Worm (Caenorhabditis elegans): ENCODE measurements around the gene C04A11.1.

The C04A11.1 gene

DNA sequence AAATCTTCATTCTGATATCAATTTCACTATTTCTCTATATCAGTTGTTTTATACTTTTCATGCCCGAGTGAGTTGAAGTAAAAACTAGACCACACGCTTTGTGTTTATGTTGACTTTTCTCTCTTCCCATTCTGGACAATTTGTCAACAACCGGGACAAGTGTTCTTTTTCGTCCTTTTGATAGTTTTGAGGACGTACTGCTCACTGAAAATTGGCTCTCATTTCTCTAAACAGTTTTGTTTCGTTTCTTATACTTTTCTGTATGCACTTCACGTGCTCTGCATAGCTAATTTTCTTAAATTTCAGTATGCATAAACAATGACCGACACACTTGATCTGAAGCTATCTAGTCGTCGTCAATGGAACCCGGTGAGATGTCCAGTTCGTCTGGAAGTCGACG lies 27.3 kb downstream of the C04A11.1 start, which contains the start of gene adm-2:
TSS of gene adm-2 (plus strand) at position 301 of the 400 bp plus-strand sequence.
- TF ChIP-seq nhr-28 (tag; optimal IDR thresholded peaks at IDR 0.05) (no peak), lin-15B (tag; optimal IDR thresholded peaks at IDR 0.05) (no peak), ceh-82 (tag; optimal IDR thresholded peaks at IDR 0.05) (no peak), pha-4 (tag; optimal IDR thresholded peaks at IDR 0.05) (peak; percentile 85), egl-27 (tag; optimal IDR thresholded peaks at IDR 0.05) (no peak)

DNA sequence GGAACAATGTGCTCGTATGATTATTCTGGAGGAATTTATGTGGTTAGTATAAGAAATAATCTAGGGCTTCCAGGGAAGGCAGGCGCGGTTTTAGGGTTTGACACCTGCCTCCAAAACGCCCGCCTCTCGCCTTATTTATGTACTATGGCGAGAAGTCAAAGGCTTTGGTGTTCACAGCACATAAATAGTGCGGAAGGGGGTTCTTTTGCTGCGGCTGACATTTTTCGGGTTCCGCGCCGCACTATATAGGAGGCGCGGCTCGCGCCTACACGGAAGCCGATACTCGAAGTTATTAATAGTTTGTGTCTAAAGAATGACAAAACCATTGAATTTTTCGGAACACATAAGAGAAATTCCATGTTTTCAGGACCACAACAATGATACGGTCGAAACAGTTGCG lies 30.0 kb downstream of the C04A11.1 start:
- TF ChIP-seq ama-1 (optimal IDR thresholded peaks at IDR 0.05) (no peak), ztf-11 (tag; optimal IDR thresholded peaks at IDR 0.05) (no peak), sea-2 (GFP tag; optimal IDR thresholded peaks at IDR 0.05) (no peak), pha-4 (tag; optimal IDR thresholded peaks at IDR 0.05) (no peak), snpc-4 (tag; optimal IDR thresholded peaks at IDR 0.05) (peak; percentile 60), lin-39 (tag; optimal IDR thresholded peaks at IDR 0.05) (no peak)

DNA sequence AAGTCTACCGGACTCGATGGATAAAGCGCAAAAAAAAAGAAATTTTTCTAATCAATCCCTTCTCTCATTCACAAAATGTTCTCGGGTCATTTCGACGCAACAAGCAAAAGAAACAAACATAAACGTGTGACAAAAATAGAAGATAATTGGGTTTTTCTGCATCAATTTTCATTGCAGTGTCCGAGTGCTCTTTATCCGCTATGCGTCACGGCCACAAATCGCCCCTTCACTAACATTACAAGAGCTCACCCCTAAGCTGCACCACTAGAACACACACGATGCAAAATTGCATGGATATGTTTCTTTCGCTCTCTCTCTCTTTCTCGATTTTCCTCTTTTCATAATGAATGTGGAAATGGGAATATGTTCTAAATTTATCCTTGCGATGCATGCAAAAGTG lies 35.8 kb downstream of the C04A11.1 start:
- TF ChIP-seq pha-4 (tag; optimal IDR thresholded peaks at IDR 0.05) (no peak), zag-1 (tag; optimal IDR thresholded peaks at IDR 0.05) (no peak), lin-15B (tag; optimal IDR thresholded peaks at IDR 0.05) (no peak), ZK546.5 (tag; optimal IDR thresholded peaks at IDR 0.05) (no peak), jun-1 (tag; optimal IDR thresholded peaks at IDR 0.05) (no peak), unc-62 (GFP tag; optimal IDR thresholded peaks at IDR 0.05) (no peak), nhr-237 (tag; optimal IDR thresholded peaks at IDR 0.05) (no peak), egl-5 (tag; optimal IDR thresholded peaks at IDR 0.05) (no peak), nhr-12 (tag; optimal IDR thresholded peaks at IDR 0.05) (no peak), fkh-10 (GFP tag; optimal IDR thresholded peaks at IDR 0.05) (no peak), aly-2 (tag; optimal IDR thresholded peaks at IDR 0.05) (no peak), nfya-1 (tag; optimal IDR thresholded peaks at IDR 0.05; ENCODE audit: insufficient read depth) (no peak), unc-39 (tag; optimal IDR thresholded peaks at IDR 0.05) (no peak), lsy-12 (tag; optimal IDR thresholded peaks at IDR 0.05) (no peak), ceh-82 (tag; optimal IDR thresholded peaks at IDR 0.05) (no peak), nhr-76 (tag; optimal IDR thresholded peaks at IDR 0.05) (no peak), ceh-16 (tag; optimal IDR thresholded peaks at IDR 0.05) (no peak), eor-1 (tag; optimal IDR thresholded peaks at IDR 0.05) (no peak), elt-2 (tag; optimal IDR thresholded peaks at IDR 0.05) (no peak), nhr-43 (tag; optimal IDR thresholded peaks at IDR 0.05; ENCODE audit: poor library complexity, severe bottlenecking) (no peak)

DNA sequence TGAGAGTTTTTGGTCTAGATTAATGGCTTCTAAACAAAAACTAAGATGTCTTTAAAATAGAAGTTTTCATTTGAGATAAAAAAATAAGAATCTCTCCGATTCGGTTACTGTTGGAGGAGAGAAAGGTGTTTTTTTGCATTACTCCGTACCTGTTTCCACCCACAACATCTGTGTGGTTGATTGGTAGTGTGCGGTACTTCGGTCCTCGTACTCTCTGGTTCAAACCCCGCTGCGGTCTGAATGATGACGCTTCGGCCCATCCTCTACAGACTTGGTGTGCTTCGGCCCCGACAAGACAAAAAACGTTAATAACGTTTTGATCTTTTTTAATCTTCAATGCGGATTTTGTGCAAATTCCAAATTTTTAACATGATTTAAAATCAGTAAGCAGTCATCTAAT lies 37.2 kb downstream of the C04A11.1 start:
- TF ChIP-seq fos-1 (tag; optimal IDR thresholded peaks at IDR 0.05): no peak
- TF ChIP-seq mml-1 (tag; optimal IDR thresholded peaks at IDR 0.05): no peak
- TF ChIP-seq nhr-23 (tag; optimal IDR thresholded peaks at IDR 0.05): no peak
- no peak for TF ChIP-seq lsy-12 (tag; optimal IDR thresholded peaks at IDR 0.05)
- no peak for TF ChIP-seq nfya-1 (tag; optimal IDR thresholded peaks at IDR 0.05; ENCODE audit: insufficient read depth)
- TF ChIP-seq elt-2 (tag; optimal IDR thresholded peaks at IDR 0.05): no peak
- no peak for TF ChIP-seq ceh-82 (tag; optimal IDR thresholded peaks at IDR 0.05)

DNA sequence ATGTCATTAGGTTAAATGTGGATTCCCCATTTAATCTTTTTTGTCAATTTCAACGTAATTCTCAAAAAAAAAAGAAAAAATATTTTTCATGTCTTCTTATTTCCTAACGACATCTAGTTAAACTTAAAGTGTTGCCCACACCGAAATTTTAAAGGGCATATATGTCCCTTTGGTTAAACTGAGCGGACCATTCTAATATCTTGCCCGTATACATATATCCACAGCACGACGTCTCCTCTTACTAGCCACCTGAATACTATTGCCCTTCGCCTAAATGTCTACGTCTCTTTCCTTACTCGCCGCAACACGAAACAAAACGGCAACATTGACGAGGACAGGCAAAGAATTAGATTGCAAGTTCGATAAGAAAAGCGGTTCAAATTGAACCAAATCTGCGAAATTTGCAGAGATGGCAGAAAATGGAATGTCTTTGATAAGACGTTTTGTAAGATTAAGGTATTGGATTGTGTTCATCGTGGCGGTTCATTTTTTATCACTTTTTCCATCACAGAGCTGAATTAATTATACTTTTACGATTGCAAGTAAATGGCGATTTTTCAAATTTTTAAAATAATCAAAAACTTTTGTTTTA lies 40.4 kb downstream of the C04A11.1 start:
- TF ChIP-seq nhr-76 (tag; optimal IDR thresholded peaks at IDR 0.05): peak; percentile 93
- TF ChIP-seq mdl-1 (tag; optimal IDR thresholded peaks at IDR 0.05): peak; percentile 82
- TF ChIP-seq nhr-12 (tag; optimal IDR thresholded peaks at IDR 0.05): peak; percentile 53
- TF ChIP-seq ceh-28 (tag; optimal IDR thresholded peaks at IDR 0.05): peak; percentile 99
- TF ChIP-seq elt-1 (tag; optimal IDR thresholded peaks at IDR 0.05): peak; percentile 88
- peak; percentile 99 for TF ChIP-seq ceh-82 (tag; optimal IDR thresholded peaks at IDR 0.05)
- TF ChIP-seq ama-1 (optimal IDR thresholded peaks at IDR 0.05): peak; percentile 46
- TF ChIP-seq nhr-77 (tag; optimal IDR thresholded peaks at IDR 0.05): peak; percentile 99
- TF ChIP-seq nhr-25 (tag; optimal IDR thresholded peaks at IDR 0.05): peak; percentile 99
- TF ChIP-seq unc-62 (GFP tag; optimal IDR thresholded peaks at IDR 0.05): peak; percentile 96
- TF ChIP-seq ceh-9 (tag; optimal IDR thresholded peaks at IDR 0.05): peak; percentile 92
- peak; percentile 85 for TF ChIP-seq nhr-28 (tag; optimal IDR thresholded peaks at IDR 0.05)
- peak; percentile 99 for TF ChIP-seq nhr-23 (tag; optimal IDR thresholded peaks at IDR 0.05)
- no peak for TF ChIP-seq mml-1 (tag; optimal IDR thresholded peaks at IDR 0.05)
- TF ChIP-seq jun-1 (tag; optimal IDR thresholded peaks at IDR 0.05): peak; percentile 100
- peak; percentile 54 for TF ChIP-seq lin-15B (tag; optimal IDR thresholded peaks at IDR 0.05)
- peak; percentile 81 for TF ChIP-seq ceh-16 (tag; optimal IDR thresholded peaks at IDR 0.05)
- TF ChIP-seq fkh-2 (tag; optimal IDR thresholded peaks at IDR 0.05): peak; percentile 96
- TF ChIP-seq egl-5 (tag; optimal IDR thresholded peaks at IDR 0.05): peak; percentile 99
- TF ChIP-seq sea-2 (GFP tag; optimal IDR thresholded peaks at IDR 0.05): no peak
- peak; percentile 89 for TF ChIP-seq elt-2 (tag; optimal IDR thresholded peaks at IDR 0.05)
- TF ChIP-seq pha-4 (tag; optimal IDR thresholded peaks at IDR 0.05): peak; percentile 98
- peak in 1 of 2 experiments; percentile 83 for TF ChIP-seq eor-1 (tag; optimal IDR thresholded peaks at IDR 0.05)
- TF ChIP-seq hmg-11 (tag; optimal IDR thresholded peaks at IDR 0.05): peak; percentile 100
- TF ChIP-seq lsy-12 (tag; optimal IDR thresholded peaks at IDR 0.05): peak; percentile 98
- TF ChIP-seq lin-39 (tag; optimal IDR thresholded peaks at IDR 0.05): peak; percentile 100
- TF ChIP-seq zag-1 (tag; optimal IDR thresholded peaks at IDR 0.05): peak; percentile 96
- TF ChIP-seq nhr-67 (tag; optimal IDR thresholded peaks at IDR 0.05): peak; percentile 18
- peak; percentile 99 for TF ChIP-seq skn-1 (tag; optimal IDR thresholded peaks at IDR 0.05)
- peak; percentile 85 for TF ChIP-seq ztf-4 (tag; optimal IDR thresholded peaks at IDR 0.05)
- TF ChIP-seq ZK546.5 (tag; optimal IDR thresholded peaks at IDR 0.05): peak; percentile 69
- TF ChIP-seq snpc-4 (tag; optimal IDR thresholded peaks at IDR 0.05): peak; percentile 96
- peak; percentile 97 for TF ChIP-seq nfya-1 (tag; optimal IDR thresholded peaks at IDR 0.05; ENCODE audit: insufficient read depth)
